Fruit fly (Drosophila melanogaster) whole organism, pupa: ENCODE results near the gene CG11679.

Source experiments
- CG10348 ChIP-seq: fragments of 200-800 bp; sonication (Bioruptor generic); IDR thresholded peaks from 2 replicates; pipeline ENCODE4 v1.3.6; 2022; ENCODE audit warnings: missing biosample characterization, missing genetic modification characterization
- CG12605 ChIP-seq: fragments of 200-800 bp; sonication (Bioruptor generic); IDR thresholded peaks from 2 replicates; pipeline ENCODE4 v1.3.6; 2022; ENCODE audit warnings: missing biosample characterization, missing genetic modification characterization
- CG13204 ChIP-seq: fragments of 200-800 bp; sonication (Bioruptor generic); optimal IDR thresholded peaks from 2 replicates; lab custom pipeline; 2018; ENCODE audit warnings: missing biosample characterization, mild to moderate bottlenecking, missing genetic modification characterization, moderate library complexity
- CG14655 ChIP-seq: fragments of 200-800 bp; sonication (Bioruptor generic); optimal IDR thresholded peaks from 3 replicates; lab custom pipeline; 2017; ENCODE audit warnings: mild to moderate bottlenecking, missing biosample characterization, missing genetic modification reagents, missing genetic modification characterization
- CG15710 ChIP-seq: fragments of 200-800 bp; sonication (Bioruptor generic); optimal IDR thresholded peaks from 2 replicates; lab custom pipeline; 2018; ENCODE audit warnings: missing biosample characterization, mild to moderate bottlenecking, missing genetic modification characterization, moderate library complexity
- CG17806 ChIP-seq: fragments of 200-800 bp; sonication (Bioruptor generic); optimal IDR thresholded peaks from 2 replicates; lab custom pipeline; 2018; ENCODE audit warnings: missing biosample characterization, mild to moderate bottlenecking, missing genetic modification characterization, moderate library complexity
- CG32121 ChIP-seq: fragments of 200-800 bp; sonication (Bioruptor generic); IDR thresholded peaks from 2 replicates; pipeline ENCODE4 v1.3.6; 2022; ENCODE audit warnings: missing biosample characterization, missing genetic modification characterization
- CG34367 ChIP-seq: fragments of 200-800 bp; sonication (Bioruptor generic); optimal IDR thresholded peaks from 2 replicates; lab custom pipeline; 2018; ENCODE audit warnings: missing biosample characterization, mild to moderate bottlenecking, missing genetic modification characterization
- CG4496 ChIP-seq: fragments of 200-800 bp; sonication (Bioruptor generic); IDR thresholded peaks from 3 replicates; pipeline ENCODE4 v1.3.6; 2022; ENCODE audit warnings: missing biosample characterization, missing genetic modification characterization
- CG8159 ChIP-seq: fragments of 200-800 bp; sonication (Bioruptor generic); optimal IDR thresholded peaks from 3 replicates; lab custom pipeline; 2018; ENCODE audit warnings: missing biosample characterization, mild to moderate bottlenecking, missing genetic modification characterization, moderate library complexity
- CG8301 ChIP-seq: fragments of 200-800 bp; sonication (Bioruptor generic); optimal IDR thresholded peaks from 2 replicates; lab custom pipeline; 2018; ENCODE audit warnings: missing biosample characterization, mild to moderate bottlenecking, missing genetic modification characterization
- CG9948 ChIP-seq: fragments of 200-800 bp; sonication (Bioruptor generic); optimal IDR thresholded peaks from 2 replicates; lab custom pipeline; 2018; ENCODE audit warnings: missing biosample characterization, mild to moderate bottlenecking, missing genetic modification characterization, moderate library complexity
- D1 ChIP-seq: fragments of 200-800 bp; sonication (Bioruptor generic); optimal IDR thresholded peaks from 2 replicates; lab custom pipeline; 2018; ENCODE audit warnings: missing biosample characterization, mild to moderate bottlenecking, missing genetic modification characterization, moderate library complexity
- EcR ChIP-seq: fragments of 200-800 bp; sonication (Bioruptor generic); optimal IDR thresholded peaks from 3 replicates; lab custom pipeline; 2019; ENCODE audit warnings: missing biosample characterization, missing genetic modification characterization, mild to moderate bottlenecking, moderate library complexity, missing genetic modification reagents
- Ets98B ChIP-seq: fragments of 200-800 bp; sonication (Bioruptor generic); IDR thresholded peaks from 2 replicates; pipeline ENCODE4 v1.3.6; 2022; ENCODE audit warnings: missing biosample characterization, missing genetic modification characterization
- Pif1A ChIP-seq: fragments of 200-800 bp; sonication (Bioruptor generic); optimal IDR thresholded peaks from 3 replicates; lab custom pipeline; 2016; ENCODE audit warnings: missing biosample characterization, missing genetic modification characterization
- Pif1B ChIP-seq: fragments of 200-800 bp; sonication (Bioruptor generic); optimal IDR thresholded peaks from 3 replicates; lab custom pipeline; 2016; ENCODE audit warnings: missing biosample characterization, missing genetic modification characterization
- Snoo ChIP-seq: fragments of 200-800 bp; sonication (Bioruptor generic); optimal IDR thresholded peaks from 3 replicates; lab custom pipeline; 2017; ENCODE audit warnings: missing biosample characterization, mild to moderate bottlenecking, missing genetic modification characterization, inconsistent platforms
- fd96Ca ChIP-seq: fragments of 200-800 bp; sonication (Bioruptor generic); IDR thresholded peaks from 3 replicates; pipeline ENCODE4 v1.3.6; 2022; ENCODE audit warnings: missing biosample characterization, missing genetic modification characterization
- gl ChIP-seq: fragments of 200-800 bp; sonication (Bioruptor generic); optimal IDR thresholded peaks from 2 replicates; lab custom pipeline; 2018; ENCODE audit warnings: missing biosample characterization, mild to moderate bottlenecking, missing genetic modification characterization
- rn ChIP-seq: fragments of 200-800 bp; sonication (Bioruptor generic); IDR thresholded peaks from 2 replicates; pipeline ENCODE4 v1.3.6; 2022; ENCODE audit warnings: missing biosample characterization, missing genetic modification characterization

The CG11679 gene

dm6 chrX:15778846-15779245 is 40.1 kb upstream of the CG11679 start, which contains the start of gene CG43673:
TSS of gene CG43673 (plus strand) at chrX:15779146.
- TF ChIP-seq EcR (GFP tag; lab: Kevin White, UChicago) (no peak), CG13204 (GFP tag; lab: Kevin White, UChicago) (no peak), CG9948 (tag; lab: Kevin White, UChicago) (no peak), CG32121 (GFP tag; lab: Robert Waterston, UW) (no peak), CG10348 (GFP tag; lab: Robert Waterston, UW) (no peak), Ets98B (GFP tag; lab: Robert Waterston, UW) (no peak), CG8159 (no peak), CG34367 (tag; lab: Kevin White, UChicago) (no peak), CG4496 (GFP tag; lab: Robert Waterston, UW) (no peak), rn (GFP tag; lab: Robert Waterston, UW) (no peak), CG12605 (GFP tag; lab: Robert Waterston, UW) (no peak), Snoo (tag; lab: Kevin White, UChicago) (no peak), CG17806 (tag; lab: Kevin White, UChicago) (no peak), Pif1A (GFP tag; lab: Kevin White, UChicago) (no peak), fd96Ca (GFP tag; lab: Robert Waterston, UW) (no peak), CG14655 (no peak), gl (tag; lab: Kevin White, UChicago) (no peak), Pif1B (GFP tag; lab: Kevin White, UChicago) (no peak), CG15710 (no peak)
- TF ChIP-seq, all 21 proteins: peak for 0

DNA sequence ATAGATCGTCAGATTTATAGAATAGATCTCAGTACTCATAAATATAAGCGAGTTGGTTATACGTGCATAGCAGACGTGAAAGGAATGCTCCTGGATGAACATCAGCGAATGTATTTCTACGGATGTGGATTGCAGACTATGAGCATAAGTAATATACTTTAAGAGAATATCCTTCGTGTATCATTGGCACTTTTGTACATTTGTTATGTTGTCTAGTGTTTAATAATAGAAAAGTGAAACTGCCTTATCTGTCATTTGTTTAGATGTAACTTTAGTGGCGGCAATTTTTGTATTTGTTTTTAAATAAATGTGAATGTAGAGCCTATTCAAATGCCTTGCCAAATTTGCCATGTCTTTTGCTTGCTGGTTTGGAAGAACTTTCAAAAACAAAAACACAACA is 33.9 kb upstream of the CG11679 start, which contains the start of gene CG43672:
Gene CG43672 (plus strand): TSS at position 301 of the 400 bp plus-strand sequence.
- no peak for TF ChIP-seq Ets98B (GFP tag; lab: Robert Waterston, UW)
- TF ChIP-seq CG32121 (GFP tag; lab: Robert Waterston, UW), result no peak
- TF ChIP-seq CG10348 (GFP tag; lab: Robert Waterston, UW), result no peak
- no peak for TF ChIP-seq rn (GFP tag; lab: Robert Waterston, UW)
- TF ChIP-seq CG8301, result no peak
- no peak for TF ChIP-seq Pif1B (GFP tag; lab: Kevin White, UChicago)
- no peak for TF ChIP-seq Snoo (tag; lab: Kevin White, UChicago)
- TF ChIP-seq CG13204 (GFP tag; lab: Kevin White, UChicago), result no peak
- no peak for TF ChIP-seq fd96Ca (GFP tag; lab: Robert Waterston, UW)
- no peak for TF ChIP-seq D1 (tag; lab: Kevin White, UChicago)
- no peak for TF ChIP-seq CG34367 (tag; lab: Kevin White, UChicago)
- TF ChIP-seq CG12605 (GFP tag; lab: Robert Waterston, UW), result no peak
- no peak for TF ChIP-seq EcR (GFP tag; lab: Kevin White, UChicago)
- TF ChIP-seq CG4496 (GFP tag; lab: Robert Waterston, UW), result no peak
- TF ChIP-seq CG14655, result no peak
- TF ChIP-seq CG15710, result no peak
- no peak for TF ChIP-seq CG9948 (tag; lab: Kevin White, UChicago)
- TF ChIP-seq Pif1A (GFP tag; lab: Kevin White, UChicago), result no peak
- no peak for TF ChIP-seq gl (tag; lab: Kevin White, UChicago)

DNA sequence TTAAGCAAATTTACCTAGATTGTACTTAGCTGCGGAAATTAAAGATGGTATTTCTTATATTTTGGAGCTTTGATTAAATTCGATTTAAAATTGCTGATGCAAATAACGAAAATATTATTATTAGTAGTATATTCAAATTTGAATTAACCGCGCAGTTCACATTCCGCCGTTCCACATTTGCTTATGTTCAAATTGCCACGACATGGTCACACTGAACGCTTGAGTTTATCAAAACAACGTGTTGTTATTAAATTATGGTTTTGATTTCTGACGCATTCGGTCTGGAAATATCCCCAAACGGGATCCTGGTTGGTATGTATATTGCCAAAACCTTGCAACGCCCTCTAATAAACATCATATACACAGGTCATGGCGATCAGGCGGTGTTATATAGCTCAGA is 30.7 kb upstream of the CG11679 start, which contains the start of gene CG33172:
Gene CG33172 (plus strand): TSS at position 208 of the 400 bp plus-strand sequence.
- TF ChIP-seq Snoo (tag; lab: Kevin White, UChicago) (no peak), CG32121 (GFP tag; lab: Robert Waterston, UW) (no peak), CG15710 (no peak), rn (GFP tag; lab: Robert Waterston, UW) (no peak), Ets98B (GFP tag; lab: Robert Waterston, UW) (no peak), CG12605 (GFP tag; lab: Robert Waterston, UW) (no peak), Pif1A (GFP tag; lab: Kevin White, UChicago) (no peak), D1 (tag; lab: Kevin White, UChicago) (no peak), CG8159 (no peak), CG4496 (GFP tag; lab: Robert Waterston, UW) (no peak)
- TF ChIP-seq, all 21 proteins: peak for 0

dm6 chrX:15766395-15766866 is 27.7 kb upstream of the CG11679 start, which contains the start of gene CG8952:
TSS of gene CG8952 (minus strand) at chrX:15766445.
- TF ChIP-seq EcR (GFP tag; lab: Kevin White, UChicago) (no peak), CG14655 (no peak), Snoo (tag; lab: Kevin White, UChicago) (no peak), CG12605 (GFP tag; lab: Robert Waterston, UW) (no peak), CG15710 (no peak)

- TF ChIP-seq Pif1A (GFP tag; lab: Kevin White, UChicago) (no peak), CG12605 (GFP tag; lab: Robert Waterston, UW) (no peak), fd96Ca (GFP tag; lab: Robert Waterston, UW) (no peak), gl (tag; lab: Kevin White, UChicago) (no peak), CG9948 (tag; lab: Kevin White, UChicago) (no peak), CG32121 (GFP tag; lab: Robert Waterston, UW) (no peak), Snoo (tag; lab: Kevin White, UChicago) (no peak), CG34367 (tag; lab: Kevin White, UChicago) (no peak), CG14655 (no peak), CG8159 (no peak)
- TF ChIP-seq, all 21 proteins: peak for 0
Measured at dm6 chrX:15762723-15763122, 24.0 kb upstream of the CG11679 start, which contains the start of gene Polr3A. TSS of gene Polr3A (plus strand) at chrX:15762956.

dm6 chrX:15761298-15761640 is 22.5 kb upstream of the CG11679 start:
- TF ChIP-seq CG9948 (tag; lab: Kevin White, UChicago) (no peak), CG8301 (no peak), Pif1B (GFP tag; lab: Kevin White, UChicago) (no peak)
